Fruit fly (Drosophila melanogaster): ENCODE measurements around the gene hmw.
A peak's percentile ranks its signal among the peaks of the same experiment; 100 is the strongest.

DNA sequence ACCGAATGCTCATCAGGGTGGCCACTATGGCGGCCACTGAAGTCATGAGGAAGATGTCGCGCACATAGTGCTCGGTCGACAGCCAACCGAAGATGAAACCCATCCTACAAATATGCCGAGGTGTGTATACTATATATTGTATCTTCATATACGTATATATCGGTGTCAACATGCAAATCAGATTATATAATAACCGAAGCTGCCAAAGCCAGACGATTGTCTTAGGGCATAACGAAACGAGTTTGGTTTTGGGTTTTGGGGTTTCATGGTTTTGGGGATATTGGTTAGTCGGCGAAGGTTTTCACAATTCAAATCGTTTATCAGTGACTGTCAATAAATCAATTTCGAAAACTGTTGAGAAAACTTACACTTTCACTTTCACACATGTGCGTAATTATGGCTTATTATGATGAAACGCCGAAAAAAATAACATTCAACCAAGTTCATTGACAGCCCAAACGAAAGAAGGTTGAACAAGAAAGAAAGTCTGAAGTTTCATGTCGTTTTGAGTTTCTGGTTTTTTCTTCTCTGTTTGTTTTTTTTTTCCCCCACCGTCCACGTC is 18.5 kb downstream of the hmw start:
- TF ChIP-seq Sox102F (GFP tag; optimal IDR thresholded peaks at IDR 0.05) (no peak), CG6854 (GFP tag; optimal IDR thresholded peaks at IDR 0.05) (no peak), esn (GFP tag; optimal IDR thresholded peaks at IDR 0.05) (no peak), CG1621 (tag; optimal IDR thresholded peaks at IDR 0.05) (no peak), Blimp-1 (GFP tag; optimal IDR thresholded peaks at IDR 0.05) (peak; percentile 73), CG8119 (GFP tag; IDR thresholded peaks at IDR 0.05) (no peak), topi (GFP tag; optimal IDR thresholded peaks at IDR 0.05) (no peak), OdsH (GFP tag; optimal IDR thresholded peaks at IDR 0.05) (no peak), CG11902 (GFP tag; optimal IDR thresholded peaks at IDR 0.05) (no peak), Gug (GFP tag; IDR thresholded peaks at IDR 0.05) (no peak), CG6163 (GFP tag; IDR thresholded peaks at IDR 0.05) (no peak), CG9139 (GFP tag; optimal IDR thresholded peaks at IDR 0.05) (no peak), cyc (GFP tag; optimal IDR thresholded peaks at IDR 0.05) (no peak), Lpt (GFP tag; optimal IDR thresholded peaks at IDR 0.05) (no peak)

Data from whole organism, prepupa.